Fruit fly (Drosophila melanogaster) whole organism, embryonic: ENCODE results near the gene Rpn12.

Experiments used
- Antp ChIP-seq: fragments of 200-800 bp; sonication (Bioruptor generic); optimal IDR thresholded peaks from 3 replicates; lab custom pipeline; 2016; ENCODE audit warnings: missing biosample characterization, missing genetic modification characterization
- B-H1 ChIP-seq: fragments of 200-800 bp; sonication (Bioruptor generic); IDR thresholded peaks from 3 replicates; pipeline ENCODE4 v1.3.6; 2022; ENCODE audit warnings: missing biosample characterization, missing genetic modification characterization
- CG10209 ChIP-seq: fragments of 200-800 bp; sonication (Bioruptor generic); optimal IDR thresholded peaks from 3 replicates; lab custom pipeline; 2017; ENCODE audit warnings: missing biosample characterization, mild to moderate bottlenecking, missing genetic modification characterization, missing genetic modification reagents
- CG1024 ChIP-seq: fragments of 200-800 bp; sonication (Bioruptor generic); IDR thresholded peaks from 2 replicates; pipeline ENCODE4 v1.3.6; 2022; ENCODE audit warnings: missing biosample characterization, missing genetic modification characterization
- CG10565 ChIP-seq: fragments of 200-800 bp; sonication (Bioruptor generic); optimal IDR thresholded peaks from 3 replicates; lab custom pipeline; 2016; ENCODE audit warnings: missing biosample characterization, mild to moderate bottlenecking, missing genetic modification characterization
- CG10654 ChIP-seq: fragments of 200-800 bp; sonication (Bioruptor generic); optimal IDR thresholded peaks from 2 replicates; lab custom pipeline; 2016; ENCODE audit warnings: missing biosample characterization, missing genetic modification characterization
- CG10959 ChIP-seq: fragments of 200-800 bp; sonication (Bioruptor generic); IDR thresholded peaks from 2 replicates; pipeline ENCODE4 v1.3.6; 2022; ENCODE audit warnings: missing biosample characterization, missing genetic modification characterization
- CG11247 ChIP-seq: fragments of 200-800 bp; sonication (Bioruptor generic); IDR thresholded peaks from 2 replicates; pipeline ENCODE4 v1.3.6; 2022; ENCODE audit warnings: missing biosample characterization, missing genetic modification characterization
- CG1233 ChIP-seq: fragments of 200-800 bp; sonication (Bioruptor generic); optimal IDR thresholded peaks from 4 replicates; lab custom pipeline; 2018; ENCODE audit warnings: missing biosample characterization, mild to moderate bottlenecking, missing genetic modification characterization
- CG13287 ChIP-seq: fragments of 200-800 bp; sonication (Bioruptor generic); IDR thresholded peaks from 2 replicates; pipeline ENCODE4 v1.3.6; 2022; ENCODE audit warnings: missing biosample characterization, missing genetic modification characterization; ENCODE audit not compliant: partially characterized antibody
- CG14014 ChIP-seq: fragments of 200-800 bp; sonication (Bioruptor generic); IDR thresholded peaks from 2 replicates; pipeline ENCODE4 v1.3.6; 2022; ENCODE audit warnings: missing biosample characterization, missing genetic modification characterization
- CG15073 ChIP-seq: fragments of 200-800 bp; sonication (Bioruptor generic); optimal IDR thresholded peaks from 2 replicates; lab custom pipeline; 2016; ENCODE audit warnings: missing biosample characterization, missing genetic modification characterization
- CG1647 ChIP-seq: fragments of 200-800 bp; sonication (Bioruptor generic); optimal IDR thresholded peaks from 3 replicates; lab custom pipeline; 2016; ENCODE audit warnings: missing biosample characterization, missing genetic modification characterization
- CG17328 ChIP-seq: fragments of 200-800 bp; sonication (Bioruptor generic); IDR thresholded peaks from 2 replicates; pipeline ENCODE4 v1.3.6; 2022; ENCODE audit warnings: missing biosample characterization, missing genetic modification characterization
- CG17802 ChIP-seq: fragments of 200-800 bp; sonication (Bioruptor generic); optimal IDR thresholded peaks from 2 replicates; lab custom pipeline; 2018; ENCODE audit warnings: missing biosample characterization, mild to moderate bottlenecking, missing genetic modification characterization, moderate library complexity
- CG30403 ChIP-seq: fragments of 200-800 bp; sonication (Bioruptor generic); optimal IDR thresholded peaks from 3 replicates; lab custom pipeline; 2016; ENCODE audit warnings: missing biosample characterization, missing genetic modification characterization
- CG3281 ChIP-seq: fragments of 200-800 bp; sonication (Bioruptor generic); optimal IDR thresholded peaks from 3 replicates; lab custom pipeline; 2017; ENCODE audit warnings: missing biosample characterization, mild to moderate bottlenecking, missing genetic modification characterization
- CG34376 ChIP-seq: fragments of 200-800 bp; sonication (Bioruptor generic); optimal IDR thresholded peaks from 2 replicates; lab custom pipeline; 2018; ENCODE audit warnings: missing biosample characterization, mild to moderate bottlenecking, missing genetic modification characterization
- CG3847 ChIP-seq: fragments of 200-800 bp; sonication (Bioruptor generic); IDR thresholded peaks from 2 replicates; pipeline ENCODE4 v1.3.6; 2022; ENCODE audit warnings: missing biosample characterization, missing genetic modification characterization
- CG4282 ChIP-seq: fragments of 200-800 bp; sonication (Bioruptor generic); optimal IDR thresholded peaks from 2 replicates; lab custom pipeline; 2016; ENCODE audit warnings: missing biosample characterization, missing genetic modification characterization
- CG4707 ChIP-seq: fragments of 200-800 bp; sonication (Bioruptor generic); optimal IDR thresholded peaks from 2 replicates; lab custom pipeline; 2018; ENCODE audit warnings: missing biosample characterization, mild to moderate bottlenecking, missing genetic modification characterization, moderate library complexity
- CG4730 ChIP-seq: fragments of 200-800 bp; sonication (Bioruptor generic); IDR thresholded peaks from 2 replicates; pipeline ENCODE4 v1.3.6; 2022; ENCODE audit warnings: missing biosample characterization, missing genetic modification characterization
- CG5180 ChIP-seq: fragments of 200-800 bp; sonication (Bioruptor generic); optimal IDR thresholded peaks from 3 replicates; lab custom pipeline; 2017; ENCODE audit warnings: missing biosample characterization, missing genetic modification characterization, mild to moderate bottlenecking, moderate library complexity, missing genetic modification reagents
- CG7357 ChIP-seq: fragments of 200-800 bp; sonication (Bioruptor generic); IDR thresholded peaks from 3 replicates; pipeline ENCODE4 v1.3.6; 2022; ENCODE audit warnings: missing biosample characterization, missing genetic modification characterization
- CG7839 ChIP-seq: fragments of 200-800 bp; sonication (Bioruptor generic); optimal IDR thresholded peaks from 3 replicates; lab custom pipeline; 2018; ENCODE audit warnings: missing biosample characterization, mild to moderate bottlenecking, missing genetic modification characterization, moderate library complexity
- CG8089 ChIP-seq: fragments of 200-800 bp; sonication (Bioruptor generic); optimal IDR thresholded peaks from 3 replicates; lab custom pipeline; 2016; ENCODE audit warnings: missing biosample characterization, missing genetic modification characterization
- Fer1 ChIP-seq: fragments of 200-800 bp; sonication (Bioruptor generic); optimal IDR thresholded peaks from 2 replicates; lab custom pipeline; 2017; ENCODE audit warnings: missing biosample characterization, mild to moderate bottlenecking, missing genetic modification characterization
- Hsf ChIP-seq: fragments of 200-800 bp; sonication (Bioruptor generic); optimal IDR thresholded peaks from 3 replicates; lab custom pipeline; 2016; ENCODE audit warnings: missing biosample characterization, missing genetic modification characterization
- Nf-YB ChIP-seq: fragments of 200-800 bp; sonication (Bioruptor generic); optimal IDR thresholded peaks from 3 replicates; lab custom pipeline; 2019; ENCODE audit warnings: missing biosample characterization, mild to moderate bottlenecking, missing genetic modification characterization, moderate library complexity
- Rfx ChIP-seq: fragments of 200-800 bp; sonication (Bioruptor generic); IDR thresholded peaks from 2 replicates; pipeline ENCODE4 v1.3.6; 2022; ENCODE audit warnings: missing biosample characterization, missing genetic modification characterization
- Spps ChIP-seq: fragments of 200-800 bp; sonication (Bioruptor generic); optimal IDR thresholded peaks from 2 replicates; lab custom pipeline; 2018; ENCODE audit warnings: missing biosample characterization, mild to moderate bottlenecking, missing genetic modification characterization
- al ChIP-seq: fragments of 200-800 bp; sonication (Bioruptor generic); IDR thresholded peaks from 2 replicates; pipeline ENCODE4 v1.3.6; 2022; ENCODE audit warnings: missing biosample characterization, missing genetic modification characterization
- bab2 ChIP-seq: fragments of 200-800 bp; sonication (Bioruptor generic); optimal IDR thresholded peaks from 2 replicates; lab custom pipeline; 2016; ENCODE audit warnings: missing biosample characterization, missing genetic modification characterization
- cad ChIP-seq: fragments of >200 bp; optimal IDR thresholded peaks from 2 replicates; lab custom pipeline; 2017; ENCODE audit warnings: missing biosample characterization, missing genetic modification characterization
- chif ChIP-seq, 2 experiments: fragments of 200-800 bp; sonication (Bioruptor generic); optimal IDR thresholded peaks; 3 replicates each; lab custom pipeline; 2016; ENCODE audit warnings: missing biosample characterization in 2 of 2, missing genetic modification characterization in 2 of 2
- dan ChIP-seq: fragments of 200-800 bp; sonication (Bioruptor generic); IDR thresholded peaks from 2 replicates; pipeline ENCODE4 v1.3.6; 2022; ENCODE audit warnings: missing biosample characterization, missing genetic modification characterization
- fd3F ChIP-seq: fragments of 200-800 bp; sonication (Bioruptor generic); optimal IDR thresholded peaks from 2 replicates; lab custom pipeline; 2018; ENCODE audit warnings: missing biosample characterization, mild to moderate bottlenecking, missing genetic modification characterization, moderate library complexity
- jing ChIP-seq: fragments of 200-800 bp; sonication (Bioruptor generic); optimal IDR thresholded peaks from 2 replicates; lab custom pipeline; 2018; ENCODE audit warnings: missing biosample characterization, mild to moderate bottlenecking, missing genetic modification characterization
- ken ChIP-seq: fragments of 200-800 bp; sonication (Bioruptor generic); IDR thresholded peaks from 3 replicates; pipeline ENCODE4 v1.3.6; 2022; ENCODE audit warnings: missing biosample characterization, missing genetic modification characterization
- kni ChIP-seq: fragments of 200-800 bp; sonication (Bioruptor generic); optimal IDR thresholded peaks from 3 replicates; lab custom pipeline; 2017; ENCODE audit warnings: mild to moderate bottlenecking, missing biosample characterization, missing genetic modification reagents, missing genetic modification characterization
- lilli ChIP-seq: fragments of 200-800 bp; sonication (Bioruptor generic); optimal IDR thresholded peaks from 3 replicates; lab custom pipeline; 2016; ENCODE audit warnings: missing biosample characterization, missing genetic modification characterization
- lola ChIP-seq, 3 experiments: fragments of >200 bp in 2 of 3; fragments of 200-800 bp in 1 of 3; sonication (Bioruptor generic) in 1 of 3; optimal IDR thresholded peaks; 2 replicates each; lab custom pipeline; 2017 to 2019; ENCODE audit warnings: missing biosample characterization in 3 of 3, missing genetic modification characterization in 3 of 3, mild to moderate bottlenecking in 1 of 3, moderate library complexity in 1 of 3
- oc ChIP-seq: fragments of 200-800 bp; sonication (Bioruptor generic); optimal IDR thresholded peaks from 2 replicates; lab custom pipeline; 2018; ENCODE audit warnings: missing biosample characterization, mild to moderate bottlenecking, missing genetic modification characterization, moderate library complexity
- pb ChIP-seq: fragments of 200-800 bp; sonication (Bioruptor generic); optimal IDR thresholded peaks from 3 replicates; lab custom pipeline; 2016; ENCODE audit warnings: missing biosample characterization, missing genetic modification characterization
- row ChIP-seq: fragments of 200-800 bp; sonication (Bioruptor generic); IDR thresholded peaks from 3 replicates; pipeline ENCODE4 v1.3.6; 2022; ENCODE audit warnings: missing biosample characterization, missing genetic modification characterization
- sens ChIP-seq: fragments of 200-800 bp; sonication (Bioruptor generic); peaks from one replicate; lab custom pipeline; 2016; ENCODE audit warnings: missing biosample characterization, missing genetic modification characterization
- so ChIP-seq: fragments of 200-800 bp; sonication (Bioruptor generic); IDR thresholded peaks from 3 replicates; pipeline ENCODE4 v1.3.6; 2022; ENCODE audit warnings: missing biosample characterization, missing genetic modification characterization
- tap ChIP-seq: fragments of 200-800 bp; optimal IDR thresholded peaks from 3 replicates; lab custom pipeline; 2019; ENCODE audit warnings: missing biosample characterization, mild to moderate bottlenecking, missing genetic modification characterization, moderate library complexity
- tio ChIP-seq: fragments of 200-800 bp; sonication (Bioruptor generic); optimal IDR thresholded peaks from 2 replicates; lab custom pipeline; 2017; ENCODE audit warnings: missing biosample characterization, missing genetic modification characterization, inconsistent platforms
- vvl ChIP-seq: fragments of 200-800 bp; sonication (Bioruptor generic); IDR thresholded peaks from 2 replicates; pipeline ENCODE4 v1.3.6; 2022; ENCODE audit warnings: missing biosample characterization, missing genetic modification characterization
- zen2 ChIP-seq: fragments of 200-800 bp; sonication (Bioruptor generic); IDR thresholded peaks from 3 replicates; pipeline ENCODE4 v1.3.6; 2022; ENCODE audit warnings: missing biosample characterization, missing genetic modification characterization; ENCODE audit not compliant: partially characterized antibody
- zf30C ChIP-seq: fragments of 200-800 bp; sonication (Bioruptor generic); optimal IDR thresholded peaks from 3 replicates; lab custom pipeline; 2018; ENCODE audit warnings: missing biosample characterization, mild to moderate bottlenecking, missing genetic modification characterization

Rpn12 gene

dm6 chr3L:16544220-16544619 is 38.6 kb upstream of the Rpn12 start (continued):
- no peak for TF ChIP-seq Spps (tag; lab: Kevin White, UChicago)
- TF ChIP-seq row (GFP tag; lab: Robert Waterston, UW) = no peak
- TF ChIP-seq CG1233 (GFP tag; lab: Kevin White, UChicago) = no peak
- peak; percentile 33; the same call in 1 of the 2 replicates for TF ChIP-seq CG14014 (GFP tag; lab: Robert Waterston, UW)
- no peak for TF ChIP-seq CG4282 (GFP tag; lab: Kevin White, UChicago)
- no peak for TF ChIP-seq fd3F (GFP tag; lab: Kevin White, UChicago)
- TF ChIP-seq sens = peak; percentile 87
- TF ChIP-seq CG34376 (GFP tag; lab: Kevin White, UChicago) = no peak
- peak; percentile 71; the same call in 1 of the 2 replicates for TF ChIP-seq CG17328 (GFP tag; lab: Robert Waterston, UW)
- no peak for TF ChIP-seq CG7357 (GFP tag; lab: Robert Waterston, UW)
- peak in 1 of 2 experiments; percentile 65 for TF ChIP-seq chif (GFP tag; optimal IDR thresholded peaks at IDR 0.05; lab: Kevin White, UChicago)
- TF ChIP-seq lilli (GFP tag; lab: Kevin White, UChicago) = peak; percentile 47
- TF ChIP-seq CG10959 (GFP tag; lab: Robert Waterston, UW) = peak; percentile 59
- TF ChIP-seq CG8089 (GFP tag; lab: Kevin White, UChicago) = peak; percentile 3
- no peak for TF ChIP-seq vvl (GFP tag; lab: Robert Waterston, UW)
- no peak for TF ChIP-seq Fer1 (GFP tag; lab: Kevin White, UChicago)
- peak; percentile 32 for TF ChIP-seq CG30403 (GFP tag; lab: Kevin White, UChicago)
- no peak for TF ChIP-seq pb (GFP tag; lab: Kevin White, UChicago)
- peak; percentile 31 for TF ChIP-seq CG10209 (GFP tag; lab: Kevin White, UChicago)
- TF ChIP-seq CG15073 (GFP tag; lab: Kevin White, UChicago) = no peak
- no peak for TF ChIP-seq CG5180 (GFP tag; lab: Kevin White, UChicago)
- TF ChIP-seq ken = peak; percentile 61; the same call in 2 of the 3 replicates
- peak; percentile 43 for TF ChIP-seq Antp (GFP tag; lab: Kevin White, UChicago)
- TF ChIP-seq lola (GFP tag; optimal IDR thresholded peaks at IDR 0.05; lab: Kevin White, UChicago) = peak in 1 of 3 experiments; percentile 29
- TF ChIP-seq CG3847 (GFP tag; lab: Robert Waterston, UW) = peak; percentile 26; the same call in 1 of the 2 replicates
- peak; percentile 26; the same call in 1 of the 2 replicates for TF ChIP-seq CG1024 (GFP tag; lab: Robert Waterston, UW)
- TF ChIP-seq CG11247 (GFP tag; lab: Robert Waterston, UW) = no peak
- no peak for TF ChIP-seq zen2 (GFP tag; lab: Robert Waterston, UW)
- no peak for TF ChIP-seq kni (GFP tag; lab: Kevin White, UChicago)
- no peak for TF ChIP-seq CG13287 (GFP tag; lab: Robert Waterston, UW)
- TF ChIP-seq CG7839 (tag; lab: Kevin White, UChicago) = peak; percentile 32
- TF ChIP-seq cad = no peak
- no peak for TF ChIP-seq dan (GFP tag; lab: Robert Waterston, UW)
- no peak for TF ChIP-seq Nf-YB (GFP tag; lab: Kevin White, UChicago)
- TF ChIP-seq CG4730 (GFP tag; lab: Robert Waterston, UW) = no peak
- TF ChIP-seq oc (tag; lab: Kevin White, UChicago) = peak; percentile 46
- TF ChIP-seq Rfx (GFP tag; lab: Robert Waterston, UW) = peak; percentile 35; the same call in 1 of the 2 replicates
- TF ChIP-seq jing (GFP tag; lab: Kevin White, UChicago) = no peak
- no peak for TF ChIP-seq zf30C (GFP tag; lab: Kevin White, UChicago)
- TF ChIP-seq tio (GFP tag; lab: Kevin White, UChicago) = peak; percentile 51
- TF ChIP-seq B-H1 (GFP tag; lab: Robert Waterston, UW) = no peak
- TF ChIP-seq CG1647 = peak; percentile 21
- no peak for TF ChIP-seq so (GFP tag; lab: Robert Waterston, UW)
- peak; percentile 6 for TF ChIP-seq tap (tag; lab: Kevin White, UChicago)
- TF ChIP-seq CG10654 = peak; percentile 27
- TF ChIP-seq CG4707 = no peak
- TF ChIP-seq CG17802 (tag; lab: Kevin White, UChicago) = no peak
- no peak for TF ChIP-seq CG10565 (GFP tag; lab: Kevin White, UChicago)
- no peak for TF ChIP-seq CG3281 (GFP tag; lab: Kevin White, UChicago)
- peak; percentile 48 for TF ChIP-seq Hsf (GFP tag; lab: Kevin White, UChicago)
- no peak for TF ChIP-seq bab2 (GFP tag; lab: Kevin White, UChicago)
- no peak for TF ChIP-seq al
